Worm (Caenorhabditis elegans): ENCODE measurements around the gene nspc-3.

Gene nspc-3

ce11 chrX:8536791-8537190 is at the start of gene nspc-3:
TSS of gene nspc-3 (plus strand) at chrX:8537091.
- no peak for TF ChIP-seq ref-1 (GFP tag; conservative IDR thresholded peaks at IDR 0.05)
- TF ChIP-seq T22C8.4 (GFP tag; IDR thresholded peaks at IDR 0.05), result no peak
- TF ChIP-seq med-1 (GFP tag; optimal IDR thresholded peaks at IDR 0.05; ENCODE audit: insufficient read depth), result no peak
- TF ChIP-seq flt-1 (GFP tag; IDR thresholded peaks at IDR 0.05), result no peak
- TF ChIP-seq klf-2 (GFP tag; conservative IDR thresholded peaks at IDR 0.05), result no peak
- no peak for TF ChIP-seq ztf-23 (GFP tag; IDR thresholded peaks at IDR 0.05)
- TF ChIP-seq ztf-29 (GFP tag; IDR thresholded peaks at IDR 0.05), result no peak
- TF ChIP-seq cog-1 (tag; optimal IDR thresholded peaks at IDR 0.05), result no peak
- TF ChIP-seq tab-1 (GFP tag; IDR thresholded peaks at IDR 0.05), result no peak

- TF ChIP-seq ztf-29 (GFP tag; IDR thresholded peaks at IDR 0.05), result no peak
These were observed 47.5 kb upstream of the nspc-3 start for ce11 chrX:8489415-8489814.

ce11 chrX:8489886-8490285 is 47.0 kb upstream of the nspc-3 start:
- TF ChIP-seq ref-1 (GFP tag; conservative IDR thresholded peaks at IDR 0.05), result no peak
- TF ChIP-seq tab-1 (GFP tag; IDR thresholded peaks at IDR 0.05), result no peak
- TF ChIP-seq ztf-23 (GFP tag; IDR thresholded peaks at IDR 0.05), result no peak
- TF ChIP-seq ztf-29 (GFP tag; IDR thresholded peaks at IDR 0.05), result no peak
- TF ChIP-seq klf-2 (GFP tag; conservative IDR thresholded peaks at IDR 0.05), result no peak
- no peak for TF ChIP-seq T22C8.4 (GFP tag; IDR thresholded peaks at IDR 0.05)
- no peak for TF ChIP-seq cog-1 (tag; optimal IDR thresholded peaks at IDR 0.05)
- TF ChIP-seq flt-1 (GFP tag; IDR thresholded peaks at IDR 0.05), result no peak
- no peak for TF ChIP-seq med-1 (GFP tag; optimal IDR thresholded peaks at IDR 0.05; ENCODE audit: insufficient read depth)

- no peak for TF ChIP-seq flt-1 (GFP tag; IDR thresholded peaks at IDR 0.05)
- TF ChIP-seq cog-1 (tag; optimal IDR thresholded peaks at IDR 0.05), result no peak
These were observed 44.1 kb upstream of the nspc-3 start for ce11 chrX:8492750-8493149.

- no peak for TF ChIP-seq ref-1 (GFP tag; conservative IDR thresholded peaks at IDR 0.05)
- no peak for TF ChIP-seq tab-1 (GFP tag; IDR thresholded peaks at IDR 0.05)
- no peak for TF ChIP-seq med-1 (GFP tag; optimal IDR thresholded peaks at IDR 0.05; ENCODE audit: insufficient read depth)
- no peak for TF ChIP-seq ztf-23 (GFP tag; IDR thresholded peaks at IDR 0.05)
- no peak for TF ChIP-seq ztf-29 (GFP tag; IDR thresholded peaks at IDR 0.05)
- TF ChIP-seq klf-2 (GFP tag; conservative IDR thresholded peaks at IDR 0.05), result no peak
- TF ChIP-seq flt-1 (GFP tag; IDR thresholded peaks at IDR 0.05), result no peak
- TF ChIP-seq cog-1 (tag; optimal IDR thresholded peaks at IDR 0.05), result no peak
- no peak for TF ChIP-seq T22C8.4 (GFP tag; IDR thresholded peaks at IDR 0.05)
These were observed 41.9 kb upstream of the nspc-3 start, which contains the start of gene T01B10.5 for ce11 chrX:8495005-8495404. TSS of gene T01B10.5 (plus strand) at chrX:8495305.

ce11 chrX:8499721-8500120 is 37.2 kb upstream of the nspc-3 start, which contains the start of gene grd-14:
TSS of gene grd-14 (plus strand) at chrX:8500021.
- TF ChIP-seq ztf-23 (GFP tag; IDR thresholded peaks at IDR 0.05) (0 out of 2 replicates have a peak, but pooled peaks have one; percentile 9), flt-1 (GFP tag; IDR thresholded peaks at IDR 0.05) (no peak)

ce11 chrX:8500922-8501321 is 36.0 kb upstream of the nspc-3 start, which contains the start of gene grd-4:
TSS of gene grd-4 (plus strand) at chrX:8501222.
- TF ChIP-seq ztf-29 (GFP tag; IDR thresholded peaks at IDR 0.05) (no peak), flt-1 (GFP tag; IDR thresholded peaks at IDR 0.05) (no peak), ztf-23 (GFP tag; IDR thresholded peaks at IDR 0.05) (no peak), T22C8.4 (GFP tag; IDR thresholded peaks at IDR 0.05) (no peak), klf-2 (GFP tag; conservative IDR thresholded peaks at IDR 0.05) (no peak), tab-1 (GFP tag; IDR thresholded peaks at IDR 0.05) (no peak), cog-1 (tag; optimal IDR thresholded peaks at IDR 0.05) (no peak), med-1 (GFP tag; optimal IDR thresholded peaks at IDR 0.05; ENCODE audit: insufficient read depth) (no peak), ref-1 (GFP tag; conservative IDR thresholded peaks at IDR 0.05) (no peak)

- TF ChIP-seq tab-1 (GFP tag; IDR thresholded peaks at IDR 0.05) (no peak), T22C8.4 (GFP tag; IDR thresholded peaks at IDR 0.05) (no peak), klf-2 (GFP tag; conservative IDR thresholded peaks at IDR 0.05) (no peak), ref-1 (GFP tag; conservative IDR thresholded peaks at IDR 0.05) (no peak), cog-1 (tag; optimal IDR thresholded peaks at IDR 0.05) (no peak), flt-1 (GFP tag; IDR thresholded peaks at IDR 0.05) (no peak), med-1 (GFP tag; optimal IDR thresholded peaks at IDR 0.05; ENCODE audit: insufficient read depth) (no peak), ztf-29 (GFP tag; IDR thresholded peaks at IDR 0.05) (no peak), ztf-23 (GFP tag; IDR thresholded peaks at IDR 0.05) (no peak)
These were observed 32.7 kb upstream of the nspc-3 start for ce11 chrX:8504207-8504606.

ce11 chrX:8507053-8507452 is 29.8 kb upstream of the nspc-3 start:
- TF ChIP-seq klf-2 (GFP tag; conservative IDR thresholded peaks at IDR 0.05), result no peak
- TF ChIP-seq ztf-29 (GFP tag; IDR thresholded peaks at IDR 0.05), result no peak
- no peak for TF ChIP-seq med-1 (GFP tag; optimal IDR thresholded peaks at IDR 0.05; ENCODE audit: insufficient read depth)
- TF ChIP-seq flt-1 (GFP tag; IDR thresholded peaks at IDR 0.05), result no peak
- no peak for TF ChIP-seq cog-1 (tag; optimal IDR thresholded peaks at IDR 0.05)
- no peak for TF ChIP-seq ztf-23 (GFP tag; IDR thresholded peaks at IDR 0.05)
- TF ChIP-seq T22C8.4 (GFP tag; IDR thresholded peaks at IDR 0.05), result no peak
- no peak for TF ChIP-seq tab-1 (GFP tag; IDR thresholded peaks at IDR 0.05)
- no peak for TF ChIP-seq ref-1 (GFP tag; conservative IDR thresholded peaks at IDR 0.05)

ce11 chrX:8507576-8507975 is 29.3 kb upstream of the nspc-3 start, which contains the start of gene H03E18.1:
TSS of gene H03E18.1 (plus strand) at chrX:8507876.
- TF ChIP-seq tab-1 (GFP tag; IDR thresholded peaks at IDR 0.05) (no peak), flt-1 (GFP tag; IDR thresholded peaks at IDR 0.05) (no peak), cog-1 (tag; optimal IDR thresholded peaks at IDR 0.05) (no peak), ztf-23 (GFP tag; IDR thresholded peaks at IDR 0.05) (no peak), ref-1 (GFP tag; conservative IDR thresholded peaks at IDR 0.05) (no peak), klf-2 (GFP tag; conservative IDR thresholded peaks at IDR 0.05) (no peak), T22C8.4 (GFP tag; IDR thresholded peaks at IDR 0.05) (no peak), med-1 (GFP tag; optimal IDR thresholded peaks at IDR 0.05; ENCODE audit: insufficient read depth) (no peak), ztf-29 (GFP tag; IDR thresholded peaks at IDR 0.05) (no peak)

Data from whole organism, midembryonic.